Worm (Caenorhabditis elegans): ENCODE results near the gene agxt-1.

DNA sequence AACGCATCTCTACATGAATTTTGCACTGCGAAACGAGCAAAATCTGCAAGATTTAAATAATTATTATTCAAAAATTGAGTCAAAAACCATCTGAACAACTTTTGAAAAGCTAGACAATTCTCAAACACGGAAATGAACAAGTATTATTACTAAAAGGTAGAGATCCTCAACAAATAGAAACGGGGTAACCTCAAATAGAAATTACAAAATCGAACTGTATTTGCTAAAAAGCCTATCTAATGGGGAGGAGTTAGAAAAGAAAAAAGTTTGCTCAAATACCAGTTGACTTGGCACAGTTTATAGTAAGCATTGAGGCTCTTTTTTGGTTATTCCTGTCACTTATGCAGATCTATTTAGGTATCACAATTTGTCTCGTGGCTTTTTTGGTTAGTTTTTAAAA lies 19.6 kb upstream of the agxt-1 start, which contains the start of gene nas-25:
- no peak for TF ChIP-seq flt-1 (GFP tag; IDR thresholded peaks at IDR 0.05)
- no peak for TF ChIP-seq ets-7 (tag; optimal IDR thresholded peaks at IDR 0.05)
- no peak for TF ChIP-seq ama-1 (optimal IDR thresholded peaks at IDR 0.05)
- no peak for TF ChIP-seq ceh-36 (tag; optimal IDR thresholded peaks at IDR 0.05)
- no peak for TF ChIP-seq sea-1 (GFP tag; conservative IDR thresholded peaks at IDR 0.05)
- no peak for TF ChIP-seq hmg-4 (GFP tag; optimal IDR thresholded peaks at IDR 0.05)
- TF ChIP-seq scrt-1 (GFP tag; IDR thresholded peaks at IDR 0.05): no peak
- TF ChIP-seq tbx-37 (GFP tag; conservative IDR thresholded peaks at IDR 0.05): no peak
- no peak for TF ChIP-seq tra-4 (tag; optimal IDR thresholded peaks at IDR 0.05)
- no peak for TF ChIP-seq aly-1 (tag; optimal IDR thresholded peaks at IDR 0.05)
- TF ChIP-seq F13C5.2 (tag; optimal IDR thresholded peaks at IDR 0.05): no peak
- no peak for TF ChIP-seq pes-1 (GFP tag; IDR thresholded peaks at IDR 0.05)

Measured in whole organism, early embryonic.